Worm (Caenorhabditis elegans): Measurements from ENCODE around the gene srh-35.

The srh-35 gene

ce11 chrV:486684-487083, 37.7 kb upstream of the srh-35 start, which contains the start of gene nhr-211:
Gene nhr-211 (plus strand): TSS chrV:486984.
- TF ChIP-seq nhr-237 (tag; optimal IDR thresholded peaks at IDR 0.05): no peak
- no peak for TF ChIP-seq nhr-21 (tag; optimal IDR thresholded peaks at IDR 0.05)
- no peak for TF ChIP-seq lin-39 (tag; optimal IDR thresholded peaks at IDR 0.05)
- no peak for TF ChIP-seq R02D3.7 (tag; optimal IDR thresholded peaks at IDR 0.05)
- no peak for TF ChIP-seq peb-1 (tag; optimal IDR thresholded peaks at IDR 0.05)
- no peak for TF ChIP-seq zag-1 (tag; optimal IDR thresholded peaks at IDR 0.05)
- no peak for TF ChIP-seq ztf-11 (tag; optimal IDR thresholded peaks at IDR 0.05)
- TF ChIP-seq mab-5 (tag; optimal IDR thresholded peaks at IDR 0.05): no peak
- no peak for TF ChIP-seq blmp-1 (tag; optimal IDR thresholded peaks at IDR 0.05; ENCODE audit: insufficient read depth)
- no peak for TF ChIP-seq nhr-77 (tag; optimal IDR thresholded peaks at IDR 0.05)
- TF ChIP-seq sem-4 (tag; optimal IDR thresholded peaks at IDR 0.05): no peak
- no peak for TF ChIP-seq C34F6.9 (tag; optimal IDR thresholded peaks at IDR 0.05)
- TF ChIP-seq sma-9 (GFP tag; optimal IDR thresholded peaks at IDR 0.05): no peak
- no peak for TF ChIP-seq sma-9 (tag; optimal IDR thresholded peaks at IDR 0.05)
- no peak for TF ChIP-seq ZK546.5 (tag; optimal IDR thresholded peaks at IDR 0.05)
- TF ChIP-seq nhr-10 (tag; optimal IDR thresholded peaks at IDR 0.05): no peak
- no peak for TF ChIP-seq nhr-12 (tag; optimal IDR thresholded peaks at IDR 0.05)
- TF ChIP-seq elt-1 (tag; optimal IDR thresholded peaks at IDR 0.05): no peak
- TF ChIP-seq ama-1 (optimal IDR thresholded peaks at IDR 0.05): no peak
- no peak for TF ChIP-seq ztf-4 (tag; optimal IDR thresholded peaks at IDR 0.05)
- no peak for TF ChIP-seq nhr-11 (tag; optimal IDR thresholded peaks at IDR 0.05)

- no peak for TF ChIP-seq nhr-77 (tag; optimal IDR thresholded peaks at IDR 0.05)
- TF ChIP-seq ztf-11 (tag; optimal IDR thresholded peaks at IDR 0.05): no peak
- TF ChIP-seq nhr-12 (tag; optimal IDR thresholded peaks at IDR 0.05): no peak
- TF ChIP-seq sma-9 (GFP tag; optimal IDR thresholded peaks at IDR 0.05): peak; percentile 60
- no peak for TF ChIP-seq sma-9 (tag; optimal IDR thresholded peaks at IDR 0.05)
- TF ChIP-seq sma-3 (GFP tag; optimal IDR thresholded peaks at IDR 0.05): peak; percentile 29
- TF ChIP-seq nhr-21 (tag; optimal IDR thresholded peaks at IDR 0.05): no peak
- TF ChIP-seq ZK546.5 (tag; optimal IDR thresholded peaks at IDR 0.05): no peak
- peak; percentile 20 for TF ChIP-seq F13H6.1 (tag; optimal IDR thresholded peaks at IDR 0.05)
- TF ChIP-seq alr-1 (tag; optimal IDR thresholded peaks at IDR 0.05): no peak
- TF ChIP-seq ama-1 (optimal IDR thresholded peaks at IDR 0.05): no peak
- TF ChIP-seq ceh-16 (tag; optimal IDR thresholded peaks at IDR 0.05): no peak
- TF ChIP-seq mbf-1 (tag; optimal IDR thresholded peaks at IDR 0.05): no peak
- no peak for TF ChIP-seq zag-1 (tag; optimal IDR thresholded peaks at IDR 0.05)
Observed at ce11 chrV:484285-484890, 35.4 kb upstream of the srh-35 start, which contains the start of gene nhr-212. Gene nhr-212 (plus strand): TSS chrV:484857.

- TF ChIP-seq sma-9 (GFP tag; optimal IDR thresholded peaks at IDR 0.05): peak; percentile 35
- TF ChIP-seq sma-9 (tag; optimal IDR thresholded peaks at IDR 0.05): no peak
- TF ChIP-seq gmeb-1 (tag; optimal IDR thresholded peaks at IDR 0.05): peak; percentile 23
- no peak for TF ChIP-seq egl-27 (tag; optimal IDR thresholded peaks at IDR 0.05)
- no peak for TF ChIP-seq R02D3.7 (tag; optimal IDR thresholded peaks at IDR 0.05)
- no peak for TF ChIP-seq peb-1 (tag; optimal IDR thresholded peaks at IDR 0.05)
- TF ChIP-seq fos-1 (tag; optimal IDR thresholded peaks at IDR 0.05): peak; percentile 62
Observed at ce11 chrV:483289-483795, 34.3 kb upstream of the srh-35 start, which contains the start of gene nhr-130. Gene nhr-130 (minus strand): TSS chrV:483339.

ce11 chrV:482860-483259, 33.8 kb upstream of the srh-35 start:
- TF ChIP-seq mab-5 (tag; optimal IDR thresholded peaks at IDR 0.05): no peak
- no peak for TF ChIP-seq sem-4 (tag; optimal IDR thresholded peaks at IDR 0.05)
- no peak for TF ChIP-seq ztf-11 (tag; optimal IDR thresholded peaks at IDR 0.05)
- TF ChIP-seq lin-13 (GFP tag; optimal IDR thresholded peaks at IDR 0.05): no peak
- no peak for TF ChIP-seq unc-39 (tag; optimal IDR thresholded peaks at IDR 0.05)
- TF ChIP-seq mbf-1 (tag; optimal IDR thresholded peaks at IDR 0.05): no peak
- TF ChIP-seq lin-11 (tag; optimal IDR thresholded peaks at IDR 0.05): no peak
- TF ChIP-seq ZK546.5 (tag; optimal IDR thresholded peaks at IDR 0.05): no peak
- TF ChIP-seq alr-1 (tag; optimal IDR thresholded peaks at IDR 0.05): no peak
- TF ChIP-seq nhr-77 (tag; optimal IDR thresholded peaks at IDR 0.05): no peak
- TF ChIP-seq ztf-1 (GFP tag; conservative IDR thresholded peaks at IDR 0.05): no peak
- TF ChIP-seq nhr-237 (tag; optimal IDR thresholded peaks at IDR 0.05): no peak
- TF ChIP-seq ceh-82 (tag; optimal IDR thresholded peaks at IDR 0.05): no peak
- TF ChIP-seq mdl-1 (tag; optimal IDR thresholded peaks at IDR 0.05): no peak
- TF ChIP-seq elt-3 (tag; optimal IDR thresholded peaks at IDR 0.05): no peak
- TF ChIP-seq nhr-25 (tag; optimal IDR thresholded peaks at IDR 0.05): no peak
- TF ChIP-seq F13H6.1 (tag; optimal IDR thresholded peaks at IDR 0.05): no peak
- no peak for TF ChIP-seq skn-1 (tag; optimal IDR thresholded peaks at IDR 0.05)
